Worm (Caenorhabditis elegans) whole organism, mixed stage, embryonic: Measurements from ENCODE around the gene C06E2.1.

Source experiments
- bed-3 ChIP-seq: fragments of 200-800 bp; sonication (Bioruptor generic); optimal IDR thresholded peaks from 3 replicates; lab custom pipeline; 2018; ENCODE audit warnings: mild to moderate bottlenecking, missing genetic modification characterization, moderate library complexity, missing compliant biosample characterization
- blmp-1 ChIP-seq: fragments of 150-350 bp; optimal IDR thresholded peaks from 2 replicates; lab custom pipeline; 2014; ENCODE audit warnings: missing biosample characterization, missing genetic modification characterization
- ceh-39 ChIP-seq: fragments of 150-350 bp; optimal IDR thresholded peaks from 2 replicates; lab custom pipeline; 2014; ENCODE audit warnings: missing biosample characterization, missing genetic modification characterization
- ceh-43 ChIP-seq: fragments of 200-800 bp; sonication (Bioruptor generic); optimal IDR thresholded peaks from 2 replicates; lab custom pipeline; 2018; ENCODE audit warnings: mild to moderate bottlenecking, missing genetic modification characterization, moderate library complexity, missing compliant biosample characterization
- ces-1 ChIP-seq: fragments of 150-350 bp; optimal IDR thresholded peaks from 2 replicates; lab custom pipeline; 2014; ENCODE audit warnings: missing biosample characterization, missing genetic modification reagents, missing genetic modification characterization
- cnd-1 ChIP-seq: fragments of 200-800 bp; sonication (Bioruptor generic); optimal IDR thresholded peaks from 2 replicates; lab custom pipeline; 2018; ENCODE audit warnings: mild to moderate bottlenecking, missing genetic modification characterization, missing compliant biosample characterization
- elt-1 ChIP-seq: sonication (generic microtip); optimal IDR thresholded peaks from 2 replicates; lab custom pipeline; 2017; ENCODE audit warnings: missing genetic modification characterization, mild to moderate bottlenecking, missing compliant biosample characterization, antibody characterized with exemption, moderate library complexity, borderline replicate concordance; ENCODE audit not compliant: insufficient read depth
- elt-3 ChIP-seq: fragments of 150-350 bp; optimal IDR thresholded peaks from 2 replicates; lab custom pipeline; 2014; ENCODE audit warnings: missing biosample characterization, missing genetic modification characterization
- flh-1 ChIP-seq: fragments of 200-800 bp; sonication (Bioruptor generic); optimal IDR thresholded peaks from 2 replicates; lab custom pipeline; 2018; ENCODE audit warnings: mild to moderate bottlenecking, missing genetic modification characterization, moderate library complexity, missing compliant biosample characterization
- ham-2 ChIP-seq: fragments of 200-800 bp; sonication (Bioruptor generic); optimal IDR thresholded peaks from 2 replicates; lab custom pipeline; 2018; ENCODE audit warnings: mild to moderate bottlenecking, missing genetic modification characterization, missing compliant biosample characterization
- hlh-1 ChIP-seq: fragments of 150-350 bp; optimal IDR thresholded peaks from 2 replicates; lab custom pipeline; 2014; ENCODE audit warnings: missing biosample characterization, missing genetic modification reagents, missing genetic modification characterization
- lin-13 ChIP-seq: fragments of 150-350 bp; optimal IDR thresholded peaks from 2 replicates; lab custom pipeline; 2014; ENCODE audit warnings: missing biosample characterization, missing genetic modification characterization
- lin-32 ChIP-seq: fragments of 200-800 bp; sonication (Bioruptor generic); optimal IDR thresholded peaks from 2 replicates; lab custom pipeline; 2018; ENCODE audit warnings: mild to moderate bottlenecking, missing genetic modification characterization, missing compliant biosample characterization
- lsy-2 ChIP-seq: fragments of 150-350 bp; optimal IDR thresholded peaks from 2 replicates; lab custom pipeline; 2014; ENCODE audit warnings: missing biosample characterization, missing genetic modification characterization
- mab-5 ChIP-seq: fragments of 150-350 bp; optimal IDR thresholded peaks from 2 replicates; lab custom pipeline; 2014; ENCODE audit warnings: missing biosample characterization, missing genetic modification characterization
- nhr-2 ChIP-seq: fragments of 150-350 bp; optimal IDR thresholded peaks from 2 replicates; lab custom pipeline; 2014; ENCODE audit warnings: missing biosample characterization, missing genetic modification characterization
- nhr-237 ChIP-seq: fragments of 150-350 bp; optimal IDR thresholded peaks from 2 replicates; lab custom pipeline; 2014; ENCODE audit warnings: missing biosample characterization, missing genetic modification characterization
- nhr-28 ChIP-seq: fragments of 150-350 bp; optimal IDR thresholded peaks from 2 replicates; lab custom pipeline; 2014; ENCODE audit warnings: missing biosample characterization, missing genetic modification characterization
- nhr-76 ChIP-seq: sonication (generic microtip); optimal IDR thresholded peaks from 2 replicates; lab custom pipeline; 2017; ENCODE audit warnings: missing biosample characterization, missing genetic modification characterization
- pha-4 ChIP-seq: fragments of 150-350 bp; optimal IDR thresholded peaks from 2 replicates; lab custom pipeline; 2018; ENCODE audit warnings: missing biosample characterization, missing genetic modification reagents, missing genetic modification characterization
- sem-2 ChIP-seq: fragments of 200-800 bp; sonication (Bioruptor generic); optimal IDR thresholded peaks from 2 replicates; lab custom pipeline; 2018; ENCODE audit warnings: mild to moderate bottlenecking, missing genetic modification characterization, missing compliant biosample characterization
- snpc-4 ChIP-seq: fragments of 150-350 bp; optimal IDR thresholded peaks from 2 replicates; lab custom pipeline; 2014; ENCODE audit warnings: missing biosample characterization, missing genetic modification characterization
- sptf-1 ChIP-seq: sonication (generic microtip); optimal IDR thresholded peaks from 2 replicates; lab custom pipeline; 2017; ENCODE audit warnings: mild to moderate bottlenecking, missing genetic modification characterization, moderate library complexity, missing compliant biosample characterization
- unc-120 ChIP-seq: sonication (generic microtip); optimal IDR thresholded peaks from 2 replicates; lab custom pipeline; 2017; ENCODE audit warnings: missing genetic modification characterization, missing compliant biosample characterization; ENCODE audit not compliant: poor library complexity, severe bottlenecking
- unc-39 ChIP-seq: fragments of 150-350 bp; optimal IDR thresholded peaks from 2 replicates; lab custom pipeline; 2014; ENCODE audit warnings: missing biosample characterization, missing genetic modification characterization
- unc-62 ChIP-seq: fragments of 150-350 bp; optimal IDR thresholded peaks from 2 replicates; lab custom pipeline; 2014; ENCODE audit warnings: missing biosample characterization, missing genetic modification reagents, missing genetic modification characterization
- zip-8 ChIP-seq: fragments of 150-350 bp; optimal IDR thresholded peaks from 2 replicates; lab custom pipeline; 2014; ENCODE audit warnings: missing biosample characterization, missing genetic modification characterization
- ztf-11 ChIP-seq: fragments of 150-350 bp; optimal IDR thresholded peaks from 2 replicates; lab custom pipeline; 2014; ENCODE audit warnings: missing biosample characterization, missing genetic modification characterization

C06E2.1 gene

ce11 chrX:8911077-8911476, 36.4 kb upstream of the C06E2.1 start, which contains the start of gene cyn-8 (continued):
- TF ChIP-seq zip-8 (no peak), pha-4 (tag; lab: Kevin White, UChicago) (peak; percentile 28), unc-62 (GFP tag; lab: Kevin White, UChicago) (no peak)

ce11 chrX:8905089-8905488, 30.4 kb upstream of the C06E2.1 start, which contains the start of gene ensh-1:
Gene ensh-1, plus strand, starts transcription at chrX:8905389.
- TF ChIP-seq zip-8 (no peak), elt-3 (no peak), unc-120 (tag; lab: Kevin White, UChicago) (no peak), lsy-2 (tag; lab: Kevin White, UChicago) (no peak), pha-4 (tag; lab: Kevin White, UChicago) (no peak), flh-1 (no peak)
- TF ChIP-seq, all 35 proteins: peak for 0

DNA sequence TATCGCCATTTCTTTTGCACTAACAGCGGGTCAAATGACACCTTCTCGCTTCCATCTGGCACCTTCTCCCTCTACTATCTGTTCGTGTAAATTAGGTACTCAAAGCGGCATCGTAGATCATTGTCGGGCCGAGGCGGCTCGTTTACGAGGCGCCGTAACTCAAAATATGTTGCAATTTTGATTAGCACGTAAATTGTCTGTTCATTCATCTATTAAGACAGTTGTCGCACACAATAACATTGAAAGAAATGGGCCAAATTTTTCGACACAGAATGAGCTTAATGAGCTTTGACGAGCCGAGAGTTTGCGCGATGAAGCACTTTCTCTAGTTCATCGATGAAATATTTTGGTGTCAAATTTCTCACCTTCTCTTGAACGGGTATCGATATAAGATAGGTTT, 28.3 kb upstream of the C06E2.1 start:
- TF ChIP-seq unc-39 (tag; lab: Kevin White, UChicago): no peak
- TF ChIP-seq ces-1: no peak
- TF ChIP-seq ztf-11 (tag; lab: Kevin White, UChicago): no peak
- TF ChIP-seq snpc-4 (tag; lab: Kevin White, UChicago): no peak
- TF ChIP-seq lin-32 (GFP tag; lab: Kevin White, UChicago): no peak
- TF ChIP-seq flh-1: no peak
- TF ChIP-seq sptf-1 (tag; lab: Kevin White, UChicago): no peak
- TF ChIP-seq zip-8: no peak
- no peak for TF ChIP-seq nhr-76

DNA sequence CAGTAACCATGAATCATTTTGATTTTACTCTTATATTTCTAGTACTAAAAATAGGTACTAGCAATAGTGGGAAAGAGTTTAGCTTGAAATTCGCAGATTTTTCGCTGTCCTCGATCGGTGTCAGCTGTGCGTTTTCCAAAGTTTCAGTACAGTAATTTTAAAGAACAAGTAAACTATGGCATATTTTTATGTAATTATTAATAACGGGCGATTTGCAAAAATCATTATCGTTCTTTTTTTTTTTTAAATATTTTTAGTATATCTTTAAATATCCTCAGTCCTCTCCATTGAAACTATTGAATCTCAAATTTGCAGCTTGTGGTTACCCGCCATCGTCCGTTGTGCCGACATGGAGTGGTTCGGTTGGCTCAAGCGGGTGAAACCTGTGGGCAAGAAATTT, 18.2 kb upstream of the C06E2.1 start, which contains the start of gene C13E3.1:
C13E3.1 (plus strand) TSS at position 301 of the 400 bp plus-strand sequence.
- TF ChIP-seq bed-3 (GFP tag; lab: Kevin White, UChicago) (no peak), nhr-28 (no peak), pha-4 (tag; lab: Kevin White, UChicago) (no peak), elt-3 (no peak), cnd-1 (tag; lab: Kevin White, UChicago) (no peak)

DNA sequence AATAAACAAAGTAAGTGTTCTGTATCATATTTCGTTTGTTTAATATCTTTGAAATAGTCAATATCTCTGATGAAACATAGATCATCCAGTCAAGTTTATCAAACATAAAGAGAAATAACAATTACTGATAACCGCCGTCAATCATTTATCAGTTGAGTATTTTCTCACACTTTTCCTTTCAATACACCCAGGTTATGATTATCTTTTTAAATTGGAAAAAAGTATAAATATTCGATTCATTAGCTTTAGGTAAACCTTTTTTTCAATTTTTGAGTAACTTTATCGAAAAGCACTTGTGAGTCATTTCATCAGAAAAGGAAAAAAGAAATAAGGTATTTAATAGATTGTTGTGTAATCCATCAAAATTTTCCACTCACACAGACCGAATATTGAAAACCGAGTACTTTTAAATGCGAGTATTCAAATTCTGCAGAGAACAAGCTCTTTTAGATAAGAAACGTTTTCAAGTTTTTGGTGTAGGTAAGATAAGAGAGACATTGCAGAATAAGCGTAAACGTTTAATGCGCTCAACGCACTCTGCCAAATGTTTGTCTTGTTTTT, 16.8 kb upstream of the C06E2.1 start:
- TF ChIP-seq nhr-2 (tag; lab: Kevin White, UChicago) (no peak), nhr-237 (tag; lab: Kevin White, UChicago) (no peak), cnd-1 (tag; lab: Kevin White, UChicago) (no peak), lin-32 (GFP tag; lab: Kevin White, UChicago) (no peak), unc-39 (tag; lab: Kevin White, UChicago) (no peak), elt-1 (tag; lab: Kevin White, UChicago) (no peak), mab-5 (tag; lab: Kevin White, UChicago) (no peak)

ce11 chrX:8890251-8890755, 15.7 kb upstream of the C06E2.1 start:
- TF ChIP-seq ceh-43 (GFP tag; lab: Kevin White, UChicago): no peak
- TF ChIP-seq bed-3 (GFP tag; lab: Kevin White, UChicago): no peak
- TF ChIP-seq nhr-76: no peak
- no peak for TF ChIP-seq ham-2 (GFP tag; lab: Kevin White, UChicago)
- TF ChIP-seq ceh-39 (tag; lab: Kevin White, UChicago): no peak
- no peak for TF ChIP-seq lin-13 (tag; lab: Kevin White, UChicago)
- TF ChIP-seq blmp-1 (tag; lab: Kevin White, UChicago): peak; percentile 55

ce11 chrX:8888835-8889234, 14.2 kb upstream of the C06E2.1 start:
- no peak for TF ChIP-seq ceh-39 (tag; lab: Kevin White, UChicago)
- no peak for TF ChIP-seq blmp-1 (tag; lab: Kevin White, UChicago)
- TF ChIP-seq elt-3: no peak
- peak; percentile 57 for TF ChIP-seq hlh-1 (tag; lab: Kevin White, UChicago)
- no peak for TF ChIP-seq ztf-11 (tag; lab: Kevin White, UChicago)
- TF ChIP-seq sem-2 (GFP tag; lab: Kevin White, UChicago): no peak
- peak; percentile 67 for TF ChIP-seq unc-62 (GFP tag; lab: Kevin White, UChicago)
- no peak for TF ChIP-seq ces-1
- no peak for TF ChIP-seq elt-1 (tag; lab: Kevin White, UChicago)
- TF ChIP-seq, all 35 proteins: peak for 2
